Fruit fly (Drosophila melanogaster): ENCODE data around the gene PGAP5.

The PGAP5 gene

DNA sequence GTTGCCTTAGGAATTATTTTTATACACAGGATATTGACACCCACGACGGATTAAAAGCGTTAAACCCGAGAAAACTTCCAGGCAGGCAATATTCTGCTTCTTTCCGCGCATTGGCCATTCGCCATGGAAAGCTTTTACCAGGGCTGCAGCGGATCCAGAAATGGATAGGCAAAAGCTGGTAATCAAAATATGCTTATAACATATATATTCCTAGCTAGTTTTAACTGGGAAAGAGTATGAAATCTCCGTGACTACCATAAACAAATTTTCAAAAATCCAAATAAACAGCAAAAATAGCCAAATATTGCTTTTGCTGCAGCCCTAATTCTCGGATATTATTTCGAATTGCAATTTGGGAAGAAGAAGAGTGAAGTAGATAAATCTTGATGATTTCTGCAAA is 39.2 kb upstream of the PGAP5 start, which contains the start of the genes PAPLA1 and Rbsn-5 (continued):
- TF ChIP-seq CG7839 (tag; optimal IDR thresholded peaks at IDR 0.05) (peak; percentile 94), dmrt99B (tag; optimal IDR thresholded peaks at IDR 0.05) (peak; percentile 91), CG7357 (GFP tag; IDR thresholded peaks at IDR 0.05) (peak; percentile 84), CG18262 (tag; optimal IDR thresholded peaks at IDR 0.05) (peak; percentile 90), CG31365 (tag; optimal IDR thresholded peaks at IDR 0.05) (peak; percentile 75), CG6765 (GFP tag; optimal IDR thresholded peaks at IDR 0.05) (peak; percentile 89), Hand (GFP tag; optimal IDR thresholded peaks at IDR 0.05) (peak; percentile 82), CG13123 (GFP tag; optimal IDR thresholded peaks at IDR 0.05) (peak; percentile 91), btn (GFP tag; optimal IDR thresholded peaks at IDR 0.05) (peak; percentile 84), CG8765 (GFP tag; IDR thresholded peaks at IDR 0.05) (peak; percentile 76), Stat92E (GFP tag; optimal IDR thresholded peaks at IDR 0.05) (no peak), CG17385 (GFP tag; optimal IDR thresholded peaks at IDR 0.05) (peak; percentile 100), wor (GFP tag; IDR thresholded peaks at IDR 0.05) (peak; percentile 72), CG13775 (GFP tag; optimal IDR thresholded peaks at IDR 0.05) (peak; percentile 92), nom (GFP tag; optimal IDR thresholded peaks at IDR 0.05) (peak; percentile 89), gt (GFP tag; IDR thresholded peaks at IDR 0.05) (peak; percentile 81), CG10565 (GFP tag; optimal IDR thresholded peaks at IDR 0.05) (peak; percentile 74), fru (optimal IDR thresholded peaks at IDR 0.05) (no peak), Gsc (GFP tag; IDR thresholded peaks at IDR 0.05) (peak; percentile 60), kah (GFP tag; optimal IDR thresholded peaks at IDR 0.05) (peak; percentile 77), ac (GFP tag; optimal IDR thresholded peaks at IDR 0.05) (no peak), tx (GFP tag; optimal IDR thresholded peaks at IDR 0.05) (peak; percentile 95), zfh2 (GFP tag; optimal IDR thresholded peaks at IDR 0.05) (peak; percentile 97), CG12071 (GFP tag; optimal IDR thresholded peaks at IDR 0.05) (peak; percentile 82), Sry-δ (GFP tag; optimal IDR thresholded peaks at IDR 0.05) (peak; percentile 73), fu2 (GFP tag; optimal IDR thresholded peaks at IDR 0.05) (peak; percentile 95), Dip3 (GFP tag; optimal IDR thresholded peaks at IDR 0.05) (peak; percentile 97), sens-2 (GFP tag; IDR thresholded peaks at IDR 0.05) (peak; percentile 75), sob (GFP tag; IDR thresholded peaks at IDR 0.05) (peak; percentile 93), ftz-f1 (GFP tag; optimal IDR thresholded peaks at IDR 0.05) (peak; percentile 48), CG6791 (GFP tag; IDR thresholded peaks at IDR 0.05; ENCODE audit: partially characterized antibody) (no peak), CG2875 (GFP tag; optimal IDR thresholded peaks at IDR 0.05) (peak; percentile 80), slbo (GFP tag; IDR thresholded peaks at IDR 0.05) (peak; percentile 97), Ssrp (tag; optimal IDR thresholded peaks at IDR 0.05) (peak; percentile 92), CG8388 (GFP tag; optimal IDR thresholded peaks at IDR 0.05) (peak; percentile 90), Antp (GFP tag; optimal IDR thresholded peaks at IDR 0.05) (peak; percentile 95), CG2120 (GFP tag; optimal IDR thresholded peaks at IDR 0.05) (peak; percentile 98), NC2β (GFP tag; optimal IDR thresholded peaks at IDR 0.05) (peak; percentile 94), Hmx (GFP tag; optimal IDR thresholded peaks at IDR 0.05) (peak; percentile 87), phol (tag; optimal IDR thresholded peaks at IDR 0.05) (peak; percentile 95), CG34224 (GFP tag; IDR thresholded peaks at IDR 0.05; ENCODE audit: partially characterized antibody) (no peak), CG10209 (GFP tag; optimal IDR thresholded peaks at IDR 0.05) (peak; percentile 91), Ets65A (GFP tag) (peak; percentile 100), CG4730 (GFP tag; IDR thresholded peaks at IDR 0.05) (peak; percentile 88), cwo (GFP tag; optimal IDR thresholded peaks at IDR 0.05) (peak; percentile 80), h (optimal IDR thresholded peaks at IDR 0.05) (no peak), CG1832 (GFP tag; optimal IDR thresholded peaks at IDR 0.05) (no peak), CG12299 (tag; optimal IDR thresholded peaks at IDR 0.05) (peak; percentile 83), al (GFP tag; IDR thresholded peaks at IDR 0.05) (peak; percentile 93), prd (optimal IDR thresholded peaks at IDR 0.05) (no peak), prd (GFP tag; IDR thresholded peaks at IDR 0.05) (peak; percentile 95), lmd (GFP tag; IDR thresholded peaks at IDR 0.05) (peak; percentile 93)
